Fruit fly (Drosophila melanogaster) whole organism, embryonic: Measurements from ENCODE around the gene ttm50.
A peak's percentile ranks its signal among the peaks of the same experiment; 100 is the strongest.

Experiments used
- Awh ChIP-seq: fragments of 200-800 bp; sonication (Bioruptor generic); IDR thresholded peaks from 2 replicates; pipeline ENCODE4, ENCODE4 v1.3.6; 2022; ENCODE audit warnings: missing biosample characterization, missing genetic modification characterization
- BtbVII ChIP-seq: fragments of 200-800 bp; sonication (Bioruptor generic); optimal IDR thresholded peaks from 3 replicates; lab custom pipeline; 2017; ENCODE audit warnings: missing biosample characterization, mild to moderate bottlenecking, missing genetic modification characterization
- CG1024 ChIP-seq: fragments of 200-800 bp; sonication (Bioruptor generic); IDR thresholded peaks from 2 replicates; pipeline ENCODE4 v1.3.6; 2022; ENCODE audit warnings: missing biosample characterization, missing genetic modification characterization
- CG10654 ChIP-seq: fragments of 200-800 bp; sonication (Bioruptor generic); optimal IDR thresholded peaks from 2 replicates; lab custom pipeline; 2016; ENCODE audit warnings: missing biosample characterization, missing genetic modification characterization
- CG12659 ChIP-seq: fragments of 200-800 bp; sonication (Bioruptor generic); optimal IDR thresholded peaks from 3 replicates; lab custom pipeline; 2017; ENCODE audit warnings: mild to moderate bottlenecking, missing biosample characterization, missing genetic modification reagents, missing genetic modification characterization
- CG15514 ChIP-seq: fragments of 200-800 bp; sonication (Bioruptor generic); optimal IDR thresholded peaks from 3 replicates; lab custom pipeline; 2017; ENCODE audit warnings: missing biosample characterization, missing genetic modification characterization, mild to moderate bottlenecking, moderate library complexity, missing genetic modification reagents
- CG15601 ChIP-seq: fragments of 200-800 bp; sonication (Bioruptor generic); optimal IDR thresholded peaks from 3 replicates; lab custom pipeline; 2019; ENCODE audit warnings: missing biosample characterization, mild to moderate bottlenecking, missing genetic modification characterization, moderate library complexity
- CG16863 ChIP-seq: fragments of 200-800 bp; sonication (Bioruptor generic); optimal IDR thresholded peaks from 3 replicates; lab custom pipeline; 2016; ENCODE audit warnings: missing biosample characterization, missing genetic modification characterization
- CG2875 ChIP-seq: fragments of 200-800 bp; sonication (Bioruptor generic); optimal IDR thresholded peaks from 2 replicates; lab custom pipeline; 2017; ENCODE audit warnings: missing biosample characterization, mild to moderate bottlenecking, missing genetic modification characterization, missing genetic modification reagents
- CG31441 ChIP-seq: fragments of 200-800 bp; sonication (Bioruptor generic); IDR thresholded peaks from 2 replicates; pipeline ENCODE4 v1.3.6; 2022; ENCODE audit warnings: missing biosample characterization, missing genetic modification characterization
- CG4328 ChIP-seq: fragments of 200-800 bp; sonication (Bioruptor generic); optimal IDR thresholded peaks from 3 replicates; lab custom pipeline; 2017; ENCODE audit warnings: missing biosample characterization, missing genetic modification reagents, missing genetic modification characterization
- CG4424 ChIP-seq: fragments of 200-800 bp; sonication (Bioruptor generic); optimal IDR thresholded peaks from 3 replicates; lab custom pipeline; 2016; ENCODE audit warnings: missing biosample characterization, missing genetic modification characterization
- CG6854 ChIP-seq: fragments of 200-800 bp; sonication (Bioruptor generic); optimal IDR thresholded peaks from 3 replicates; lab custom pipeline; 2017; ENCODE audit warnings: missing biosample characterization, mild to moderate bottlenecking, missing genetic modification characterization
- CG8765 ChIP-seq: fragments of 200-800 bp; sonication (Bioruptor generic); IDR thresholded peaks from 2 replicates; pipeline ENCODE4 v1.3.6; 2022; ENCODE audit warnings: missing biosample characterization, missing genetic modification characterization
- CG9437 ChIP-seq: fragments of 200-800 bp; sonication (Bioruptor generic); optimal IDR thresholded peaks from 2 replicates; lab custom pipeline; 2018; ENCODE audit warnings: missing biosample characterization, mild to moderate bottlenecking, missing genetic modification characterization
- CHES-1-like ChIP-seq: fragments of 200-800 bp; sonication (Bioruptor generic); optimal IDR thresholded peaks from 2 replicates; lab custom pipeline; 2016; ENCODE audit warnings: missing biosample characterization, missing genetic modification characterization
- Camta ChIP-seq: fragments of 200-800 bp; sonication (Bioruptor generic); optimal IDR thresholded peaks from 2 replicates; lab custom pipeline; 2016; ENCODE audit warnings: missing biosample characterization, missing genetic modification characterization
- Deaf1 ChIP-seq: fragments of 200-800 bp; optimal IDR thresholded peaks from 3 replicates; lab custom pipeline; 2019; ENCODE audit warnings: missing biosample characterization, mild to moderate bottlenecking, missing genetic modification characterization, moderate library complexity
- E2f1 ChIP-seq: fragments of 200-800 bp; sonication (Bioruptor generic); IDR thresholded peaks from 2 replicates; pipeline ENCODE4 v1.3.6; 2022; ENCODE audit warnings: missing biosample characterization, missing genetic modification characterization
- Ets65A ChIP-seq: fragments of 200-800 bp; sonication (Bioruptor generic); peaks from one replicate; lab custom pipeline; 2016; ENCODE audit warnings: missing biosample characterization, missing genetic modification characterization
- Ets97D ChIP-seq: fragments of 200-800 bp; sonication (Bioruptor generic); optimal IDR thresholded peaks from 3 replicates; lab custom pipeline; 2016; ENCODE audit warnings: missing biosample characterization, missing genetic modification characterization
- Fer3 ChIP-seq: fragments of 200-800 bp; sonication (Bioruptor generic); optimal IDR thresholded peaks from 2 replicates; lab custom pipeline; 2018; ENCODE audit warnings: missing biosample characterization, mild to moderate bottlenecking, missing genetic modification characterization, moderate library complexity
- Hr51 ChIP-seq, 2 experiments: fragments of 200-800 bp; sonication (Bioruptor generic); optimal IDR thresholded peaks; 2 replicates in 1 of 2; 3 replicates in 1 of 2; lab custom pipeline; 2016 to 2018; ENCODE audit warnings: missing biosample characterization in 2 of 2, missing genetic modification characterization in 2 of 2, mild to moderate bottlenecking in 1 of 2, moderate library complexity in 1 of 2
- Hsf ChIP-seq: fragments of 200-800 bp; sonication (Bioruptor generic); optimal IDR thresholded peaks from 3 replicates; lab custom pipeline; 2016; ENCODE audit warnings: missing biosample characterization, missing genetic modification characterization
- Lhr ChIP-seq: fragments of 200-800 bp; sonication (Bioruptor generic); optimal IDR thresholded peaks from 3 replicates; lab custom pipeline; 2017; ENCODE audit warnings: mild to moderate bottlenecking, missing biosample characterization, missing genetic modification reagents, missing genetic modification characterization
- NFAT ChIP-seq: fragments of 200-800 bp; sonication (Bioruptor generic); IDR thresholded peaks from 2 replicates; pipeline ENCODE4 v1.3.6; 2022; ENCODE audit warnings: missing biosample characterization, missing genetic modification characterization
- Nf-YA ChIP-seq: fragments of 200-800 bp; sonication (Bioruptor generic); IDR thresholded peaks from 2 replicates; pipeline ENCODE4 v1.3.6; 2022; ENCODE audit warnings: missing biosample characterization, missing genetic modification characterization
- PHDP ChIP-seq: fragments of 200-800 bp; sonication (Bioruptor generic); optimal IDR thresholded peaks from 3 replicates; lab custom pipeline; 2018; ENCODE audit warnings: missing biosample characterization, mild to moderate bottlenecking, missing genetic modification characterization, moderate library complexity
- Ptx1 ChIP-seq: fragments of 200-800 bp; sonication (Bioruptor generic); IDR thresholded peaks from 2 replicates; pipeline ENCODE4 v1.3.6; 2022; ENCODE audit warnings: missing biosample characterization, missing genetic modification characterization
- Rfx ChIP-seq: fragments of 200-800 bp; sonication (Bioruptor generic); IDR thresholded peaks from 2 replicates; pipeline ENCODE4 v1.3.6; 2022; ENCODE audit warnings: missing biosample characterization, missing genetic modification characterization
- Sox102F ChIP-seq: fragments of 200-800 bp; sonication (Bioruptor generic); optimal IDR thresholded peaks from 2 replicates; lab custom pipeline; 2018; ENCODE audit warnings: missing biosample characterization, mild to moderate bottlenecking, missing genetic modification characterization, moderate library complexity
- bab2 ChIP-seq: fragments of 200-800 bp; sonication (Bioruptor generic); optimal IDR thresholded peaks from 2 replicates; lab custom pipeline; 2016; ENCODE audit warnings: missing biosample characterization, missing genetic modification characterization
- bcd ChIP-seq: fragments of 200-800 bp; sonication (Bioruptor generic); optimal IDR thresholded peaks from 2 replicates; lab custom pipeline; 2017; ENCODE audit warnings: missing biosample characterization, mild to moderate bottlenecking, missing genetic modification characterization
- corto ChIP-seq: fragments of 200-800 bp; sonication (Bioruptor generic); optimal IDR thresholded peaks from 2 replicates; lab custom pipeline; 2016; ENCODE audit warnings: missing biosample characterization, mild to moderate bottlenecking, missing genetic modification characterization, moderate library complexity
- cwo ChIP-seq: fragments of 200-800 bp; sonication (Bioruptor generic); optimal IDR thresholded peaks from 3 replicates; lab custom pipeline; 2017; ENCODE audit warnings: missing biosample characterization, missing genetic modification characterization, mild to moderate bottlenecking, moderate library complexity, missing genetic modification reagents
- dimm ChIP-seq: fragments of 200-800 bp; sonication (Bioruptor generic); IDR thresholded peaks from 2 replicates; pipeline ENCODE4 v1.3.6; 2022; ENCODE audit warnings: missing biosample characterization, missing genetic modification characterization
- ems ChIP-seq: fragments of 200-800 bp; sonication (Bioruptor generic); optimal IDR thresholded peaks from 3 replicates; lab custom pipeline; 2016; ENCODE audit warnings: missing biosample characterization, missing genetic modification characterization
- fd102C ChIP-seq: fragments of 200-800 bp; sonication (Bioruptor generic); optimal IDR thresholded peaks from 2 replicates; lab custom pipeline; 2018; ENCODE audit warnings: missing biosample characterization, mild to moderate bottlenecking, missing genetic modification characterization, moderate library complexity
- fu2 ChIP-seq: fragments of 200-800 bp; sonication (Bioruptor generic); optimal IDR thresholded peaks from 2 replicates; lab custom pipeline; 2016; ENCODE audit warnings: missing biosample characterization, missing genetic modification characterization
- hb ChIP-seq: fragments of 200-800 bp; sonication (Bioruptor generic); IDR thresholded peaks from 3 replicates; pipeline ENCODE4 v1.3.6; 2022; ENCODE audit warnings: missing biosample characterization, missing genetic modification characterization; ENCODE audit not compliant: partially characterized antibody
- hbn ChIP-seq: fragments of 200-800 bp; sonication (Bioruptor generic); IDR thresholded peaks from 2 replicates; pipeline ENCODE4 v1.3.6; 2022; ENCODE audit warnings: missing biosample characterization, missing genetic modification characterization; ENCODE audit not compliant: partially characterized antibody
- lilli ChIP-seq: fragments of 200-800 bp; sonication (Bioruptor generic); optimal IDR thresholded peaks from 3 replicates; lab custom pipeline; 2016; ENCODE audit warnings: missing biosample characterization, missing genetic modification characterization
- nmo ChIP-seq: fragments of 200-800 bp; sonication (Bioruptor generic); optimal IDR thresholded peaks from 2 replicates; lab custom pipeline; 2018; ENCODE audit warnings: missing biosample characterization, mild to moderate bottlenecking, missing genetic modification characterization, moderate library complexity
- phol ChIP-seq: fragments of 200-800 bp; sonication (Bioruptor generic); optimal IDR thresholded peaks from 3 replicates; lab custom pipeline; 2018; ENCODE audit warnings: missing biosample characterization, mild to moderate bottlenecking, missing genetic modification characterization, moderate library complexity
- pros ChIP-seq: fragments of 200-800 bp; sonication (Bioruptor generic); optimal IDR thresholded peaks from 3 replicates; lab custom pipeline; 2019; ENCODE audit warnings: missing biosample characterization, mild to moderate bottlenecking, missing genetic modification characterization, moderate library complexity
- scrt ChIP-seq: fragments of 200-800 bp; sonication (Bioruptor generic); optimal IDR thresholded peaks from 2 replicates; lab custom pipeline; 2018; ENCODE audit warnings: missing biosample characterization, mild to moderate bottlenecking, missing genetic modification characterization, moderate library complexity
- stwl ChIP-seq: fragments of 200-800 bp; sonication (Bioruptor generic); optimal IDR thresholded peaks from 3 replicates; lab custom pipeline; 2018; ENCODE audit warnings: missing biosample characterization, mild to moderate bottlenecking, missing genetic modification characterization, moderate library complexity
- wor ChIP-seq: fragments of 200-800 bp; sonication (Bioruptor generic); IDR thresholded peaks from 2 replicates; pipeline ENCODE4 v1.3.6; 2022; ENCODE audit warnings: missing biosample characterization, missing genetic modification characterization

Gene ttm50

dm6 chrX:2708156-2708734 is 23.7 kb downstream of the ttm50 start, which contains the start of gene CG2681 (continued):
- TF ChIP-seq hb (no peak), ems (GFP tag; lab: Kevin White, UChicago) (no peak), bab2 (GFP tag; lab: Kevin White, UChicago) (peak; percentile 31), Fer3 (no peak), Ptx1 (GFP tag; lab: Robert Waterston, UW) (peak; percentile 63), Ets97D (GFP tag; lab: Kevin White, UChicago) (no peak), CG9437 (GFP tag; lab: Kevin White, UChicago) (peak; percentile 28), Nf-YA (GFP tag; lab: Robert Waterston, UW) (peak; percentile 35; the same call in 1 of the 2 replicates), CG8765 (GFP tag; lab: Robert Waterston, UW) (no peak), NFAT (peak; percentile 62; the same call in 1 of the 2 replicates), CG12659 (GFP tag; lab: Kevin White, UChicago) (peak; percentile 29), Ets65A (GFP tag; lab: Kevin White, UChicago) (peak; percentile 94), wor (GFP tag; lab: Robert Waterston, UW) (peak; percentile 24; the same call in 1 of the 2 replicates), CG6854 (GFP tag; lab: Kevin White, UChicago) (no peak), CG4424 (no peak), CHES-1-like (GFP tag; lab: Kevin White, UChicago) (no peak), dimm (GFP tag; lab: Robert Waterston, UW) (0 out of 2 replicates have a peak, but pooled peaks have one; percentile 22), CG1024 (GFP tag; lab: Robert Waterston, UW) (0 out of 2 replicates have a peak, but pooled peaks have one; percentile 25), BtbVII (GFP tag; lab: Kevin White, UChicago) (no peak), fd102C (GFP tag; lab: Kevin White, UChicago) (no peak), Hsf (GFP tag; lab: Kevin White, UChicago) (peak; percentile 27), lilli (peak; percentile 43), Lhr (no peak)
- TF ChIP-seq, all 482 proteins: peak for 133

dm6 chrX:2707377-2708090 is 24.5 kb downstream of the ttm50 start, which contains the start of gene CG2680:
CG2680 (minus strand) TSS chrX:2707427.
- TF ChIP-seq fu2 (GFP tag; lab: Kevin White, UChicago) (no peak), CG16863 (GFP tag; lab: Kevin White, UChicago) (no peak), cwo (GFP tag; lab: Kevin White, UChicago) (no peak), E2f1 (GFP tag; lab: Robert Waterston, UW) (no peak), CG4328 (GFP tag; lab: Kevin White, UChicago) (no peak), Deaf1 (peak; percentile 33), Ets97D (GFP tag; lab: Kevin White, UChicago) (peak; percentile 41), CG10654 (GFP tag; lab: Kevin White, UChicago) (no peak), Rfx (GFP tag; lab: Robert Waterston, UW) (no peak), PHDP (no peak), CG15601 (tag; lab: Kevin White, UChicago) (peak; percentile 55), hbn (GFP tag; lab: Robert Waterston, UW) (no peak), CG31441 (0 out of 2 replicates have a peak, but pooled peaks have one; percentile 4), corto (GFP tag; lab: Kevin White, UChicago) (no peak), NFAT (no peak), Awh (GFP tag; lab: Robert Waterston, UW) (no peak), CG15514 (GFP tag; lab: Kevin White, UChicago) (peak; percentile 98), pros (GFP tag; lab: Kevin White, UChicago) (no peak), stwl (peak; percentile 3), nmo (no peak), bcd (GFP tag; lab: Kevin White, UChicago) (no peak), scrt (GFP tag; lab: Kevin White, UChicago) (no peak), Sox102F (GFP tag; lab: Kevin White, UChicago) (no peak), Hr51 (GFP tag; optimal IDR thresholded peaks at IDR 0.05; lab: Kevin White, UChicago) (no peak), phol (tag; lab: Kevin White, UChicago) (no peak), CG2875 (no peak), Camta (GFP tag; lab: Kevin White, UChicago) (no peak)
